Worm (Caenorhabditis elegans) whole organism, L2 larva: ENCODE results near the gene math-34.
"Not testable (repeated sequence)": the region's sequence is repeated elsewhere in the genome, so short reads cannot be mapped to it uniquely, and the experiment has no call there.

Source experiments
- C34F6.9 ChIP-seq: fragments of 150-350 bp; optimal IDR thresholded peaks from 2 replicates; lab custom pipeline; 2014; ENCODE audit warnings: missing biosample characterization, missing genetic modification characterization
- R02D3.7 ChIP-seq: fragments of 150-350 bp; optimal IDR thresholded peaks from 2 replicates; lab custom pipeline; 2014; ENCODE audit warnings: missing biosample characterization, missing genetic modification characterization
- Y55F3AM.14 ChIP-seq: fragments of 200-800 bp; sonication (Bioruptor generic); optimal IDR thresholded peaks from 2 replicates; lab custom pipeline; 2018; ENCODE audit warnings: mild to moderate bottlenecking, missing genetic modification characterization, missing compliant biosample characterization
- ZK546.5 ChIP-seq: sonication (generic microtip); optimal IDR thresholded peaks from 2 replicates; lab custom pipeline; 2017; ENCODE audit warnings: missing biosample characterization, missing genetic modification characterization
- alr-1 ChIP-seq: fragments of 150-350 bp; optimal IDR thresholded peaks from 2 replicates; lab custom pipeline; 2014; ENCODE audit warnings: missing biosample characterization, missing genetic modification characterization
- aly-2 ChIP-seq: fragments of 150-350 bp; optimal IDR thresholded peaks from 2 replicates; lab custom pipeline; 2014; ENCODE audit warnings: missing biosample characterization, missing genetic modification characterization
- ama-1 ChIP-seq: fragments of 150-350 bp; optimal IDR thresholded peaks from 2 replicates; lab custom pipeline; 2018; ENCODE audit warnings: inconsistent platforms
- blmp-1 ChIP-seq: sonication (generic microtip); optimal IDR thresholded peaks from 2 replicates; lab custom pipeline; 2017; ENCODE audit warnings: missing genetic modification characterization, mild to moderate bottlenecking, missing compliant biosample characterization, antibody characterized with exemption, moderate library complexity; ENCODE audit not compliant: insufficient read depth
- ceh-82 ChIP-seq: fragments of 150-350 bp; optimal IDR thresholded peaks from 2 replicates; lab custom pipeline; 2014; ENCODE audit warnings: missing biosample characterization, missing genetic modification characterization
- crh-2 ChIP-seq: sonication (generic microtip); optimal IDR thresholded peaks from 2 replicates; lab custom pipeline; 2017; ENCODE audit warnings: missing biosample characterization, missing genetic modification characterization
- dmd-4 ChIP-seq: sonication (generic microtip); optimal IDR thresholded peaks from 2 replicates; lab custom pipeline; 2017; ENCODE audit warnings: missing biosample characterization, missing genetic modification characterization
- egl-27 ChIP-seq: sonication (generic microtip); optimal IDR thresholded peaks from 3 replicates; lab custom pipeline; 2017; ENCODE audit warnings: missing biosample characterization, missing genetic modification reagents, missing genetic modification characterization
- elt-1 ChIP-seq: fragments of 150-350 bp; optimal IDR thresholded peaks from 2 replicates; lab custom pipeline; 2014; ENCODE audit warnings: missing biosample characterization, missing genetic modification characterization
- elt-3 ChIP-seq: sonication (generic microtip); optimal IDR thresholded peaks from 2 replicates; lab custom pipeline; 2017; ENCODE audit warnings: missing biosample characterization, missing genetic modification characterization
- fos-1 ChIP-seq: fragments of 150-350 bp; optimal IDR thresholded peaks from 2 replicates; lab custom pipeline; 2014; ENCODE audit warnings: missing biosample characterization, missing genetic modification characterization
- lin-11 ChIP-seq: fragments of 150-350 bp; sonication (generic microtip); optimal IDR thresholded peaks from 2 replicates; lab custom pipeline; 2014; ENCODE audit warnings: missing biosample characterization, missing genetic modification characterization, inconsistent platforms, mixed read lengths
- lin-13 ChIP-seq: fragments of 150-350 bp; optimal IDR thresholded peaks from 2 replicates; lab custom pipeline; 2014; ENCODE audit warnings: missing biosample characterization, missing genetic modification reagents, missing genetic modification characterization
- lin-39 ChIP-seq: fragments of 150-350 bp; optimal IDR thresholded peaks from 2 replicates; lab custom pipeline; 2014; ENCODE audit warnings: missing biosample characterization, missing genetic modification reagents, missing genetic modification characterization
- lsy-2 ChIP-seq, 2 experiments: fragments of 150-350 bp in 1 of 2; sonication (generic microtip) in 1 of 2; optimal IDR thresholded peaks; 2 replicates each; lab custom pipeline; 2014 to 2017; ENCODE audit warnings: missing biosample characterization in 2 of 2, missing genetic modification characterization in 2 of 2
- mab-5 ChIP-seq: fragments of 150-350 bp; optimal IDR thresholded peaks from 2 replicates; lab custom pipeline; 2014; ENCODE audit warnings: missing biosample characterization, missing genetic modification characterization
- mbf-1 ChIP-seq: sonication (generic microtip); optimal IDR thresholded peaks from 2 replicates; lab custom pipeline; 2017; ENCODE audit warnings: missing biosample characterization, missing genetic modification characterization
- mdl-1 ChIP-seq, 2 experiments: fragments of 150-350 bp in 1 of 2; sonication (generic microtip) in 1 of 2; optimal IDR thresholded peaks; 2 replicates each; lab custom pipeline; 2017; ENCODE audit warnings: missing biosample characterization in 2 of 2, missing genetic modification characterization in 2 of 2
- nhr-21 ChIP-seq: fragments of 150-350 bp; optimal IDR thresholded peaks from 2 replicates; lab custom pipeline; 2014; ENCODE audit warnings: missing biosample characterization, missing genetic modification characterization
- nhr-23 ChIP-seq: fragments of 150-350 bp; optimal IDR thresholded peaks from 2 replicates; lab custom pipeline; 2014; ENCODE audit warnings: missing biosample characterization, missing genetic modification reagents, missing genetic modification characterization
- nhr-237 ChIP-seq: fragments of 150-350 bp; optimal IDR thresholded peaks from 2 replicates; lab custom pipeline; 2014; ENCODE audit warnings: missing biosample characterization, missing genetic modification characterization
- nhr-25 ChIP-seq: fragments of 150-350 bp; sonication (generic microtip); optimal IDR thresholded peaks from 3 replicates; lab custom pipeline; 2014; ENCODE audit warnings: missing biosample characterization, missing genetic modification characterization
- nhr-77 ChIP-seq: fragments of 150-350 bp; optimal IDR thresholded peaks from 2 replicates; lab custom pipeline; 2014; ENCODE audit warnings: missing biosample characterization, missing genetic modification characterization
- peb-1 ChIP-seq: fragments of 150-350 bp; optimal IDR thresholded peaks from 2 replicates; lab custom pipeline; 2014; ENCODE audit warnings: missing biosample characterization, missing genetic modification characterization
- sma-3 ChIP-seq: sonication (generic microtip); optimal IDR thresholded peaks from 2 replicates; lab custom pipeline; 2016; ENCODE audit warnings: missing genetic modification reagents, missing genetic modification characterization, missing compliant biosample characterization
- sma-9 ChIP-seq, 2 experiments: fragments of 150-350 bp in 1 of 2; sonication (generic microtip) in 1 of 2; optimal IDR thresholded peaks; 2 replicates each; lab custom pipeline; 2014 to 2016; ENCODE audit warnings: missing genetic modification characterization in 2 of 2, mild to moderate bottlenecking in 1 of 2, missing biosample characterization in 1 of 2, missing compliant biosample characterization in 1 of 2, missing genetic modification reagents in 1 of 2, moderate library complexity in 1 of 2
- snpc-4 ChIP-seq: fragments of 150-350 bp; optimal IDR thresholded peaks from 2 replicates; lab custom pipeline; 2014; ENCODE audit warnings: missing biosample characterization, missing genetic modification characterization
- unc-62 ChIP-seq: fragments of 150-350 bp; optimal IDR thresholded peaks from 2 replicates; lab custom pipeline; 2014; ENCODE audit warnings: missing biosample characterization, missing genetic modification reagents, missing genetic modification characterization
- zag-1 ChIP-seq: fragments of 150-350 bp; optimal IDR thresholded peaks from 2 replicates; lab custom pipeline; 2014; ENCODE audit warnings: missing biosample characterization, missing genetic modification characterization
- ztf-11 ChIP-seq: sonication (generic microtip); optimal IDR thresholded peaks from 2 replicates; lab custom pipeline; 2017; ENCODE audit warnings: missing biosample characterization, missing genetic modification characterization

Gene math-34

DNA sequence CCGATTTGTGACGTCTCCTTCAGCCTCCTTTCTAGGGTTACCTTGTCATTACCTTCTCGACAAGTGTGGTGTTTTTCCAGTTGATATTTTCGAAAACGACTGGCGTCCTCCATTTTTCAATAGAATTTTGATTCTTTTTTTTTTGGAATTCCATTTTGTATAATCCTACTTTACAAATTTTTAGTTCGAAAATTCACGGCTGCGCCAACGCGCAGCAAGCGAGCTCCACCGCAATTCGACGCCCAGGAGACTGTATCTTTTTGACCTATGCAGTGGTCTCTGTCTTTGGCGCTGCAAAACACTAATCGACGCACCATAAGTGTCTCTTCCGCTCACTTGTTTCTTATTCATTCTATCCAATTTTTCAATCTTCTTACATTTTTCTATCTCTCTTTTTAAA is 37.5 kb upstream of the math-34 start, which contains the start of gene fbxc-42:
Gene fbxc-42 (plus strand): TSS at position 301 of the 400 bp plus-strand sequence.
- TF ChIP-seq R02D3.7 (tag; lab: Kevin White, UChicago), result no peak
- no peak for TF ChIP-seq elt-3
- TF ChIP-seq mdl-1 (tag; optimal IDR thresholded peaks at IDR 0.05; lab: Kevin White, UChicago), result no peak
- no peak for TF ChIP-seq lin-39 (tag; lab: Kevin White, UChicago)
- TF ChIP-seq dmd-4 (tag; lab: Kevin White, UChicago), result no peak
- TF ChIP-seq zag-1 (tag; lab: Kevin White, UChicago), result no peak
- TF ChIP-seq nhr-21 (tag; lab: Kevin White, UChicago), result no peak
- no peak for TF ChIP-seq elt-1 (tag; lab: Kevin White, UChicago)
- TF ChIP-seq Y55F3AM.14 (GFP tag; lab: Kevin White, UChicago), result no peak
- TF ChIP-seq nhr-77 (tag; lab: Kevin White, UChicago), result no peak
- TF ChIP-seq ceh-82 (tag; lab: Kevin White, UChicago), result no peak

ce11 chrII:994231-994630 is 34.5 kb upstream of the math-34 start, which contains the start of gene F45D11.7:
Gene F45D11.7 (plus strand): TSS chrII:994531.
- TF ChIP-seq sma-3; ztf-11 (tag; lab: Kevin White, UChicago); alr-1 (tag; lab: Kevin White, UChicago): not testable (repeated sequence)

DNA sequence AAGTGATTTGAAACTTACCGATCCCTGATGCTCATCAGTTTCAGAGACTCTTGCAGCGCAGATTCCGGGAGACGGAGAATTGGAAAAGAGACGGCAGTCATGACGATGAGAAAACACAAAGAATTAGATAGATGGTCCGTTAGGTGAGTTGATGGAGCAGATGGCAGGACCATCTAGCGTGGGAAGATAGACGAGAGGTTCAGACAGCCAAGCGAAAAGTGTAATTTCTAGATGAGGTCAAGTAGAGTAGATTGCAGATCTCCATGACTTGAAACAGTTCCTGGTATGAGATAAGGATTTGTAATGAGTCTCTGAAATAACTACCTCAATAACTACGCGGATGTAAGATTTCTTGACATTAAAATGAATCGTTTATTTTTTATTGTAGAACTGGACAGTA is 32.7 kb upstream of the math-34 start, which contains the start of gene F45D11.11:
Gene F45D11.11 (minus strand): TSS at position 101 of the 400 bp plus-strand sequence.
- TF ChIP-seq nhr-21, fos-1, egl-27 (tag; lab: Kevin White, UChicago): not testable (repeated sequence)

DNA sequence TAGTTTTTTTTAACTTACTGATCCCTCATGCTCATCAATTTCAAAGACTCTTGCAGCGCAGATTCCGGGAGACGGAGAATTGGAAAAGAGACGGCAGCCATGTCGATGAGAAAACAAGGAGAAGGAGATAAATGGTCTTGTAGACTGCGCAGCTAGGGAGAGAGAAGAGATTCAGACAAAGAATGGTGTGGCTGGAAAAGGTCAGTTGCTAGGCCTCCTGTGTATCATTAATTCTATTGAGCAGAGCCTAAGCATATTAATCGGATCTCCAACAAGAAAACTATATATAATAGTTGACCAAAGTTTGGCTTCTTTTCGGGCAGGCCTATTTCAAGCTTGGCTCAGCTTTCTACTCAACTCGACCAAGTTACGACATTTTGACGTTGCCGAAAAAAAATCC is 29.3 kb upstream of the math-34 start, which contains the start of gene fbxb-29:
Gene fbxb-29 (minus strand): TSS at position 101 of the 400 bp plus-strand sequence.
- TF ChIP-seq lin-13 (GFP tag; lab: Kevin White, UChicago) (no peak), R02D3.7 (tag; lab: Kevin White, UChicago) (no peak), peb-1 (tag; lab: Kevin White, UChicago) (no peak), snpc-4 (tag; lab: Kevin White, UChicago) (no peak), elt-1 (tag; lab: Kevin White, UChicago) (no peak), mab-5 (tag; lab: Kevin White, UChicago) (no peak), nhr-25 (tag; lab: Kevin White, UChicago) (no peak), ama-1 (lab: Kevin White, UChicago) (no peak), lin-11 (no peak), nhr-237 (no peak), fos-1 (tag; lab: Kevin White, UChicago) (no peak), unc-62 (GFP tag; lab: Kevin White, UChicago) (no peak), C34F6.9 (tag; lab: Kevin White, UChicago) (no peak), nhr-23 (tag; lab: Kevin White, UChicago) (no peak)

DNA sequence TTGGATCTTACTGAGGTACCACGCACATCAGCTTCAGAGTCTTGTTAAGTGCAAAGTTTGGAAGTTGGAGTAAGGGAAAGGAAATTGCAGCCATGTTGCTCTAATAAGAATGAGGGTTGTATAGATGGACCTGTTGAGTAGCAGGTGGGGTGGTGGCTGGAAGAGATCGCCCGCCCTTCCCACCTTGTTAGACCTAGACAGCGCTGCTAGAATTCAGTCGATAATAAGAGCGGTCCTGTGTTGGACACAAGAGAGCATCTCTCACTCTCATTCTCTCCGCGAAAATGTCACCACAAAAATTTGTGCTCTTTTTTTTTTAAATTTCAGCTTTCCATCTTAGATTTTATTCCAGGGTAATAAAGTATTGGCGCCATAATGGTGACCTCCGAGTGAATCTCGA is 27.4 kb upstream of the math-34 start, which contains the start of the genes fbxb-30 and F45D11.5:
Gene fbxb-30 (minus strand): TSS at position 101 of the 400 bp plus-strand sequence.
Gene F45D11.5 (plus strand): TSS at position 352 of the 400 bp plus-strand sequence.
- TF ChIP-seq lsy-2 (tag; optimal IDR thresholded peaks at IDR 0.05; lab: Kevin White, UChicago) (no peak), elt-3 (no peak), nhr-23 (tag; lab: Kevin White, UChicago) (no peak), nhr-21 (tag; lab: Kevin White, UChicago) (no peak), dmd-4 (tag; lab: Kevin White, UChicago) (no peak), ZK546.5 (tag; lab: Kevin White, UChicago) (no peak), crh-2 (tag; lab: Kevin White, UChicago) (no peak), blmp-1 (tag; lab: Kevin White, UChicago) (no peak), sma-9 (GFP tag; optimal IDR thresholded peaks at IDR 0.05; lab: Kevin White, UChicago) (no peak), sma-9 (tag; optimal IDR thresholded peaks at IDR 0.05; lab: Kevin White, UChicago) (no peak), Y55F3AM.14 (GFP tag; lab: Kevin White, UChicago) (no peak), unc-62 (GFP tag; lab: Kevin White, UChicago) (no peak), mbf-1 (tag; lab: Kevin White, UChicago) (no peak), ceh-82 (tag; lab: Kevin White, UChicago) (no peak), aly-2 (tag; lab: Kevin White, UChicago) (no peak)
